Worm (Caenorhabditis elegans): ENCODE measurements around the gene cap-1.

The cap-1 gene

DNA sequence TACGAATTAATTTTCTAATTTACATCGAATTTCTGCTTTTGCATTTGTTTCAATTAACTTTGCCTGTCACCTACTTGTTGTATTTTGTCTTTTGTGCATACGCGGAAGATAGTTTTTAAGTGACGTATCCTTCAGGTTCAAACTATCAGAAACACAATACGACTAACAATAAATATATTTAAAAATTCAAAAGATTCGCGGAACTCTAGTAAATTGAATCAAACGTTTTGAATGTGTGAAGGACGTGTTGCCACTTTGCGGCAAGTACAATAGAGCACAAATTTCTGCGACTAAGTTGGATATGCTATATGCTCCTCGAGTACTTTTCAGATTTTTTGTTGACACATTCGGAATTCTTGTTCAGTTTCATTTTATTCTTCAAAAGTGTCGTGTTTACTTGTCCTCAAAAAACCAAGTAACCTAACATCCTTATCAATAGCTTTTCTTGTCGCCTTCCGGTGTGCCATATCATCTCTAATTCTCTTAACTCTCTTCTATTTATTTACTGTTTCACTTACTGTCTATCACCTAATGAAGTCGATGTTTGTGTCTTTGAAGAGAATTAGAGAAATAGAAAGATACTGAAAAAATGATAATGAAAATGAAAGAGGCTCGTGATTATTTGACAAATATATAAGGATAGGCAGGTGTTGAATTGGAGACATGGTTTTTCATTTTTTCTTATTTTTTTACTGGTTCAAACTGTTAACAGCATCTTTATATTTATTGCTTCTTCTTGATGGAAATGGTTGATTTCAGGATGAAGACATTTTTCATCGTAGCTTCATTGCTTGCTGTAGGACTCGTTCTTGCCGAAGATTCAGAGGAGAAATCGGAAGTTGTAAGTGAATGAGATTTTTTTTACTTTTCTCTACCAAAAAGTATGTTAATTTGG lies 41.2 kb downstream of the cap-1 start, which contains the start of gene srlf-7 (continued):
- TF ChIP-seq lsy-2 (tag; optimal IDR thresholded peaks at IDR 0.05) (no peak), alr-1 (tag; optimal IDR thresholded peaks at IDR 0.05) (no peak), nhr-25 (tag; optimal IDR thresholded peaks at IDR 0.05) (peak; percentile 70), peb-1 (tag; optimal IDR thresholded peaks at IDR 0.05) (no peak), elt-1 (tag; optimal IDR thresholded peaks at IDR 0.05) (no peak), Y55F3AM.14 (GFP tag; optimal IDR thresholded peaks at IDR 0.05) (no peak), gmeb-1 (tag; optimal IDR thresholded peaks at IDR 0.05) (peak; percentile 75), zag-1 (tag; optimal IDR thresholded peaks at IDR 0.05) (no peak), lin-11 (tag; optimal IDR thresholded peaks at IDR 0.05) (no peak)

DNA sequence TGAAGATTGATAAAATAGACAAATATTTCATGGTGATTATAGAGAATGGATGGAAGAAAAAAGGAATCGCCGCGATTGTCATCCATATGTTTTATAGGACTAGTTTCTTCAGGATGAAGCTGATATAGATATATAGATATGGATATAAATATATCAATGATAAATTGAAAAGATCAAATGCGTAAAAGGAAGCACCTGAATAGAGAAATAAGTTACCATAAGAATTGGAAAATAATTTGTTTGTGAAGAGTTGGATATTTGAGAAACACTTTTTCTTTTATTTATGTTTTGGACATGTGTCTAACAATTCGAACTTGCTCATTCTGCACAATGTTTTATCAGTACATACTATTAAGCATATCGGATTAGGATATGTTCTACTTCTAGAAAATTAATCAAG lies 42.0 kb downstream of the cap-1 start, which contains the start of gene C42D4.13:
C42D4.13 (minus strand) TSS at position 101 of the 400 bp plus-strand sequence.
- TF ChIP-seq Y55F3AM.14 (GFP tag; optimal IDR thresholded peaks at IDR 0.05) (no peak), nhr-21 (tag; optimal IDR thresholded peaks at IDR 0.05) (no peak), nhr-129 (tag; optimal IDR thresholded peaks at IDR 0.05) (no peak), unc-62 (GFP tag; optimal IDR thresholded peaks at IDR 0.05) (no peak), nhr-6 (tag; optimal IDR thresholded peaks at IDR 0.05) (no peak), peb-1 (tag; optimal IDR thresholded peaks at IDR 0.05) (no peak), ama-1 (optimal IDR thresholded peaks at IDR 0.05) (no peak), alr-1 (tag; optimal IDR thresholded peaks at IDR 0.05) (no peak), nhr-11 (tag; optimal IDR thresholded peaks at IDR 0.05) (no peak), nhr-12 (tag; optimal IDR thresholded peaks at IDR 0.05) (no peak), skn-1 (tag; optimal IDR thresholded peaks at IDR 0.05) (no peak), nhr-25 (tag; optimal IDR thresholded peaks at IDR 0.05) (no peak), ZK546.5 (tag; optimal IDR thresholded peaks at IDR 0.05) (no peak)

ce11 chrIV:7186756-7187155 lies 43.3 kb downstream of the cap-1 start, which contains the start of gene str-249:
Gene str-249 (minus strand): TSS chrIV:7186856.
- no peak for TF ChIP-seq aly-2 (tag; optimal IDR thresholded peaks at IDR 0.05)
- no peak for TF ChIP-seq snpc-4 (tag; optimal IDR thresholded peaks at IDR 0.05)

- TF ChIP-seq skn-1 (tag; optimal IDR thresholded peaks at IDR 0.05): no peak
- TF ChIP-seq snpc-4 (tag; optimal IDR thresholded peaks at IDR 0.05): no peak
Observed at ce11 chrIV:7184597-7184996, 45.4 kb downstream of the cap-1 start, which contains the start of gene clec-179. Gene clec-179 (minus strand): TSS chrIV:7184697.

ce11 chrIV:7182818-7183217 lies 47.2 kb downstream of the cap-1 start:
- TF ChIP-seq ama-1 (optimal IDR thresholded peaks at IDR 0.05) (no peak), lin-11 (tag; optimal IDR thresholded peaks at IDR 0.05) (no peak), blmp-1 (tag; optimal IDR thresholded peaks at IDR 0.05; ENCODE audit: insufficient read depth) (no peak), mab-5 (tag; optimal IDR thresholded peaks at IDR 0.05) (no peak), sem-4 (tag; optimal IDR thresholded peaks at IDR 0.05) (no peak), mdl-1 (tag; optimal IDR thresholded peaks at IDR 0.05) (no peak)

ce11 chrIV:7180304-7180703 lies 49.7 kb downstream of the cap-1 start, which contains the start of gene cest-10:
Gene cest-10 (plus strand): TSS chrIV:7180557.
- TF ChIP-seq sma-9 (GFP tag; optimal IDR thresholded peaks at IDR 0.05) (peak; percentile 29), sma-9 (tag; optimal IDR thresholded peaks at IDR 0.05) (no peak), lin-39 (tag; optimal IDR thresholded peaks at IDR 0.05) (no peak), ztf-11 (tag; optimal IDR thresholded peaks at IDR 0.05) (no peak), nhr-6 (tag; optimal IDR thresholded peaks at IDR 0.05) (no peak), blmp-1 (tag; optimal IDR thresholded peaks at IDR 0.05; ENCODE audit: insufficient read depth) (peak; percentile 9), nhr-25 (tag; optimal IDR thresholded peaks at IDR 0.05) (peak; percentile 40), aly-2 (tag; optimal IDR thresholded peaks at IDR 0.05) (no peak), snpc-4 (tag; optimal IDR thresholded peaks at IDR 0.05) (no peak), fos-1 (tag; optimal IDR thresholded peaks at IDR 0.05) (peak; percentile 65)
